Worm (Caenorhabditis elegans) whole organism, early embryonic: Measurements from ENCODE around the gene mmcm-1.

Experiments
- B0310.2 ChIP-seq: sonication (generic microtip); optimal IDR thresholded peaks from 2 replicates; lab custom pipeline; 2016; ENCODE audit warnings: mild to moderate bottlenecking, missing genetic modification characterization, missing compliant biosample characterization
- F13C5.2 ChIP-seq: sonication (generic microtip); optimal IDR thresholded peaks from 2 replicates; lab custom pipeline; 2017; ENCODE audit warnings: mild to moderate bottlenecking, missing genetic modification characterization, inconsistent platforms, missing compliant biosample characterization
- aly-1 ChIP-seq: sonication (generic microtip); optimal IDR thresholded peaks from 2 replicates; lab custom pipeline; 2016; ENCODE audit warnings: missing genetic modification characterization, missing compliant biosample characterization
- ama-1 ChIP-seq: fragments of 150-350 bp; optimal IDR thresholded peaks from 2 replicates; lab custom pipeline; 2014
- ceh-13 ChIP-seq: fragments of 200-800 bp; sonication (Bioruptor generic); optimal IDR thresholded peaks from 2 replicates; lab custom pipeline; 2018; ENCODE audit warnings: mild to moderate bottlenecking, missing genetic modification characterization, missing compliant biosample characterization
- ceh-36 ChIP-seq: sonication (generic microtip); optimal IDR thresholded peaks from 2 replicates; lab custom pipeline; 2016; ENCODE audit warnings: missing genetic modification characterization, inconsistent platforms, missing compliant biosample characterization
- ets-7 ChIP-seq: sonication (generic microtip); optimal IDR thresholded peaks from 2 replicates; lab custom pipeline; 2016; ENCODE audit warnings: missing genotype, missing genetic modification characterization, missing compliant biosample characterization
- flt-1 ChIP-seq: fragments of 200-800 bp; sonication (Bioruptor generic); IDR thresholded peaks from 2 replicates; pipeline ENCODE4 v1.3.6; 2022; ENCODE audit warnings: missing genetic modification characterization, missing compliant biosample characterization
- hmbx-1 ChIP-seq: sonication (generic microtip); optimal IDR thresholded peaks from 2 replicates; lab custom pipeline; 2016; ENCODE audit warnings: mild to moderate bottlenecking, missing genetic modification characterization, missing compliant biosample characterization
- hmg-4 ChIP-seq: fragments of 200-800 bp; sonication (Bioruptor generic); optimal IDR thresholded peaks from 2 replicates; lab custom pipeline; 2018; ENCODE audit warnings: mild to moderate bottlenecking, missing genetic modification characterization, missing compliant biosample characterization
- hnd-1 ChIP-seq: sonication (generic microtip); optimal IDR thresholded peaks from 2 replicates; lab custom pipeline; 2016; ENCODE audit warnings: missing genetic modification characterization, missing compliant biosample characterization
- pes-1 ChIP-seq: fragments of 200-800 bp; sonication (Bioruptor generic); IDR thresholded peaks from 2 replicates; pipeline ENCODE4 v1.3.6; 2022; ENCODE audit warnings: missing genetic modification reagents, missing genetic modification characterization, missing compliant biosample characterization
- scrt-1 ChIP-seq: fragments of 200-800 bp; sonication (Bioruptor generic); IDR thresholded peaks from 2 replicates; pipeline ENCODE4 v1.3.6; 2022; ENCODE audit warnings: missing genetic modification characterization, missing compliant biosample characterization
- sea-1 ChIP-seq: fragments of 200-800 bp; sonication (Bioruptor generic); conservative IDR thresholded peaks from 2 replicates; pipeline ENCODE4 v1.3.6; 2022; ENCODE audit warnings: missing genetic modification characterization, missing compliant biosample characterization
- tbx-11 ChIP-seq: fragments of 200-800 bp; sonication (Bioruptor generic); IDR thresholded peaks from 2 replicates; pipeline ENCODE4 v1.3.6; 2022; ENCODE audit warnings: missing genetic modification characterization, missing compliant biosample characterization
- tbx-37 ChIP-seq: fragments of 200-800 bp; sonication (Bioruptor generic); conservative IDR thresholded peaks from 2 replicates; pipeline ENCODE4 v1.3.6; 2022; ENCODE audit warnings: missing genetic modification reagents, missing genetic modification characterization, missing compliant biosample characterization
- tra-4 ChIP-seq: sonication (generic microtip); optimal IDR thresholded peaks from 2 replicates; lab custom pipeline; 2017; ENCODE audit warnings: missing genetic modification characterization, missing compliant biosample characterization

Gene mmcm-1

ce11 chrIII:3916624-3917023, 9.1 kb upstream of the mmcm-1 start, which contains the start of gene ccdc-47:
Gene ccdc-47 (plus strand): TSS chrIII:3916967.
- TF ChIP-seq ceh-36 (tag; lab: Kevin White, UChicago): peak; percentile 84
- TF ChIP-seq hmg-4 (GFP tag; lab: Kevin White, UChicago): peak; percentile 82
- TF ChIP-seq hnd-1 (tag; lab: Kevin White, UChicago): peak; percentile 74
- peak; percentile 67 for TF ChIP-seq ceh-13 (GFP tag; lab: Kevin White, UChicago)
- peak; percentile 57 for TF ChIP-seq ets-7
- peak; percentile 75 for TF ChIP-seq aly-1 (tag; lab: Kevin White, UChicago)
- TF ChIP-seq flt-1: peak; percentile 75
- no peak for TF ChIP-seq hmbx-1 (tag; lab: Kevin White, UChicago)
- TF ChIP-seq scrt-1: peak; percentile 86
- peak; percentile 5 for TF ChIP-seq tra-4 (tag; lab: Kevin White, UChicago)
- TF ChIP-seq ama-1 (lab: Kevin White, UChicago): no peak
- TF ChIP-seq tbx-37 (GFP tag; lab: Robert Waterston, UW): peak; percentile 68; the same call in 1 of the 2 replicates
- peak; percentile 15 for TF ChIP-seq B0310.2 (tag; lab: Kevin White, UChicago)
- TF ChIP-seq tbx-11 (GFP tag; lab: Robert Waterston, UW): peak; percentile 81
- peak; percentile 87 for TF ChIP-seq pes-1 (GFP tag; lab: Robert Waterston, UW)
- peak; percentile 88 for TF ChIP-seq sea-1 (GFP tag; lab: Robert Waterston, UW)
- TF ChIP-seq F13C5.2 (tag; lab: Kevin White, UChicago): peak; percentile 93

- TF ChIP-seq scrt-1 (no peak), hmg-4 (GFP tag; lab: Kevin White, UChicago) (peak; percentile 32)
Observed at ce11 chrIII:3915705-3916104, 8.2 kb upstream of the mmcm-1 start.

ce11 chrIII:3914836-3915235, 7.3 kb upstream of the mmcm-1 start:
- TF ChIP-seq sea-1 (GFP tag; lab: Robert Waterston, UW) (no peak), pes-1 (GFP tag; lab: Robert Waterston, UW) (0 out of 2 replicates have a peak, but pooled peaks have one; percentile 19), tra-4 (tag; lab: Kevin White, UChicago) (no peak), tbx-37 (GFP tag; lab: Robert Waterston, UW) (no peak), aly-1 (tag; lab: Kevin White, UChicago) (peak; percentile 27), ceh-13 (GFP tag; lab: Kevin White, UChicago) (no peak), ets-7 (no peak)

- TF ChIP-seq F13C5.2 (tag; lab: Kevin White, UChicago) (no peak), hmbx-1 (tag; lab: Kevin White, UChicago) (no peak), scrt-1 (no peak), B0310.2 (tag; lab: Kevin White, UChicago) (no peak), tbx-11 (GFP tag; lab: Robert Waterston, UW) (no peak), hnd-1 (tag; lab: Kevin White, UChicago) (no peak), ceh-36 (tag; lab: Kevin White, UChicago) (no peak), pes-1 (GFP tag; lab: Robert Waterston, UW) (no peak), flt-1 (no peak), tbx-37 (GFP tag; lab: Robert Waterston, UW) (no peak), tra-4 (tag; lab: Kevin White, UChicago) (no peak), hmg-4 (GFP tag; lab: Kevin White, UChicago) (no peak), sea-1 (GFP tag; lab: Robert Waterston, UW) (no peak), ceh-13 (GFP tag; lab: Kevin White, UChicago) (no peak), aly-1 (tag; lab: Kevin White, UChicago) (no peak), ets-7 (no peak), ama-1 (lab: Kevin White, UChicago) (no peak)
Observed at ce11 chrIII:3914049-3914448, 6.6 kb upstream of the mmcm-1 start, which contains the start of gene pat-3. Gene pat-3 (minus strand): TSS chrIII:3914149.

- TF ChIP-seq tbx-37 (GFP tag; lab: Robert Waterston, UW): no peak
- no peak for TF ChIP-seq scrt-1
- TF ChIP-seq ama-1 (lab: Kevin White, UChicago): no peak
- TF ChIP-seq pes-1 (GFP tag; lab: Robert Waterston, UW): no peak
- no peak for TF ChIP-seq B0310.2 (tag; lab: Kevin White, UChicago)
- no peak for TF ChIP-seq sea-1 (GFP tag; lab: Robert Waterston, UW)
- no peak for TF ChIP-seq tra-4 (tag; lab: Kevin White, UChicago)
- no peak for TF ChIP-seq F13C5.2 (tag; lab: Kevin White, UChicago)
- TF ChIP-seq ets-7: no peak
- TF ChIP-seq hmg-4 (GFP tag; lab: Kevin White, UChicago): no peak
- TF ChIP-seq aly-1 (tag; lab: Kevin White, UChicago): no peak
- no peak for TF ChIP-seq ceh-36 (tag; lab: Kevin White, UChicago)
- no peak for TF ChIP-seq hnd-1 (tag; lab: Kevin White, UChicago)
- TF ChIP-seq tbx-11 (GFP tag; lab: Robert Waterston, UW): no peak
- no peak for TF ChIP-seq hmbx-1 (tag; lab: Kevin White, UChicago)
- TF ChIP-seq flt-1: no peak
- TF ChIP-seq ceh-13 (GFP tag; lab: Kevin White, UChicago): no peak
Observed at ce11 chrIII:3908205-3908604, 718 bp upstream of the mmcm-1 start.

- no peak for TF ChIP-seq ceh-36 (tag; lab: Kevin White, UChicago)
- TF ChIP-seq sea-1 (GFP tag; lab: Robert Waterston, UW): no peak
- TF ChIP-seq tbx-11 (GFP tag; lab: Robert Waterston, UW): no peak
- TF ChIP-seq aly-1 (tag; lab: Kevin White, UChicago): no peak
- no peak for TF ChIP-seq ets-7
- TF ChIP-seq B0310.2 (tag; lab: Kevin White, UChicago): no peak
- no peak for TF ChIP-seq F13C5.2 (tag; lab: Kevin White, UChicago)
- TF ChIP-seq hmg-4 (GFP tag; lab: Kevin White, UChicago): no peak
- TF ChIP-seq ama-1 (lab: Kevin White, UChicago): no peak
- TF ChIP-seq pes-1 (GFP tag; lab: Robert Waterston, UW): no peak
- no peak for TF ChIP-seq tra-4 (tag; lab: Kevin White, UChicago)
- TF ChIP-seq tbx-37 (GFP tag; lab: Robert Waterston, UW): no peak
- no peak for TF ChIP-seq hnd-1 (tag; lab: Kevin White, UChicago)
- TF ChIP-seq flt-1: no peak
- no peak for TF ChIP-seq ceh-13 (GFP tag; lab: Kevin White, UChicago)
- TF ChIP-seq scrt-1: no peak
- TF ChIP-seq hmbx-1 (tag; lab: Kevin White, UChicago): no peak
Observed at ce11 chrIII:3906481-3906880, 1.0 kb downstream of the mmcm-1 start.
